Fruit fly (Drosophila melanogaster): Measurements from ENCODE around the gene MKP-4.

Gene MKP-4

dm6 chrX:19622924-19623323 is at the start of gene MKP-4, which contains the start of gene Naa20A:
Gene MKP-4 (plus strand): TSS chrX:19623114.
Gene Naa20A (minus strand): TSS chrX:19623074.
- TF ChIP-seq insv (optimal IDR thresholded peaks at IDR 0.05), result no peak
- no peak for TF ChIP-seq ttk (optimal IDR thresholded peaks at IDR 0.05)
- TF ChIP-seq Myc (optimal IDR thresholded peaks at IDR 0.05), result no peak
- TF ChIP-seq h (optimal IDR thresholded peaks at IDR 0.05), result no peak
- TF ChIP-seq Sin3A (optimal IDR thresholded peaks at IDR 0.05), result no peak
- no peak for TF ChIP-seq psq (optimal IDR thresholded peaks at IDR 0.05)

- no peak for TF ChIP-seq Myc (optimal IDR thresholded peaks at IDR 0.05)
- TF ChIP-seq insv (optimal IDR thresholded peaks at IDR 0.05), result no peak
- no peak for TF ChIP-seq psq (optimal IDR thresholded peaks at IDR 0.05)
- no peak for TF ChIP-seq ttk (optimal IDR thresholded peaks at IDR 0.05)
- no peak for TF ChIP-seq h (optimal IDR thresholded peaks at IDR 0.05)
- no peak for TF ChIP-seq Sin3A (optimal IDR thresholded peaks at IDR 0.05)
These were observed 49.2 kb upstream of the MKP-4 start for dm6 chrX:19573687-19574086.

- TF ChIP-seq insv (optimal IDR thresholded peaks at IDR 0.05) (no peak), ttk (optimal IDR thresholded peaks at IDR 0.05) (peak; percentile 6)
These were observed 44.8 kb upstream of the MKP-4 start for dm6 chrX:19577940-19578632.

- TF ChIP-seq Myc (optimal IDR thresholded peaks at IDR 0.05) (no peak), Sin3A (optimal IDR thresholded peaks at IDR 0.05) (no peak), insv (optimal IDR thresholded peaks at IDR 0.05) (no peak), h (optimal IDR thresholded peaks at IDR 0.05) (no peak), ttk (optimal IDR thresholded peaks at IDR 0.05) (no peak), psq (optimal IDR thresholded peaks at IDR 0.05) (no peak)
These were observed 43.8 kb upstream of the MKP-4 start for dm6 chrX:19578908-19579647.

dm6 chrX:19579648-19580301 is 43.1 kb upstream of the MKP-4 start, which contains the start of gene Tao:
Gene Tao (minus strand): TSS chrX:19579800.
- TF ChIP-seq insv (optimal IDR thresholded peaks at IDR 0.05) (no peak), h (optimal IDR thresholded peaks at IDR 0.05) (no peak), ttk (optimal IDR thresholded peaks at IDR 0.05) (no peak), Myc (optimal IDR thresholded peaks at IDR 0.05) (no peak), psq (optimal IDR thresholded peaks at IDR 0.05) (no peak), Sin3A (optimal IDR thresholded peaks at IDR 0.05) (no peak)

- TF ChIP-seq Sin3A (optimal IDR thresholded peaks at IDR 0.05), result no peak
- TF ChIP-seq h (optimal IDR thresholded peaks at IDR 0.05), result no peak
These were observed 41.0 kb upstream of the MKP-4 start, which contains the start of gene CG14218 for dm6 chrX:19581881-19582280. Gene CG14218 (minus strand): TSS chrX:19581981.

- TF ChIP-seq psq (optimal IDR thresholded peaks at IDR 0.05) (no peak), Sin3A (optimal IDR thresholded peaks at IDR 0.05) (no peak), h (optimal IDR thresholded peaks at IDR 0.05) (no peak), ttk (optimal IDR thresholded peaks at IDR 0.05) (no peak), Myc (optimal IDR thresholded peaks at IDR 0.05) (no peak), insv (optimal IDR thresholded peaks at IDR 0.05) (no peak)
These were observed 40.2 kb upstream of the MKP-4 start for dm6 chrX:19582732-19583131.

- TF ChIP-seq ttk (optimal IDR thresholded peaks at IDR 0.05) (no peak), h (optimal IDR thresholded peaks at IDR 0.05) (no peak), psq (optimal IDR thresholded peaks at IDR 0.05) (no peak), insv (optimal IDR thresholded peaks at IDR 0.05) (no peak), Myc (optimal IDR thresholded peaks at IDR 0.05) (no peak), Sin3A (optimal IDR thresholded peaks at IDR 0.05) (no peak)
These were observed 39.6 kb upstream of the MKP-4 start, which contains the start of gene CG14204 for dm6 chrX:19583317-19583716. Gene CG14204 (plus strand): TSS chrX:19583617.

dm6 chrX:19585142-19585541 is 37.8 kb upstream of the MKP-4 start:
- TF ChIP-seq Myc (optimal IDR thresholded peaks at IDR 0.05) (no peak), Sin3A (optimal IDR thresholded peaks at IDR 0.05) (no peak), ttk (optimal IDR thresholded peaks at IDR 0.05) (no peak), insv (optimal IDR thresholded peaks at IDR 0.05) (no peak), psq (optimal IDR thresholded peaks at IDR 0.05) (no peak), h (optimal IDR thresholded peaks at IDR 0.05) (no peak)

- no peak for TF ChIP-seq h (optimal IDR thresholded peaks at IDR 0.05)
- no peak for TF ChIP-seq Myc (optimal IDR thresholded peaks at IDR 0.05)
- TF ChIP-seq psq (optimal IDR thresholded peaks at IDR 0.05), result no peak
- TF ChIP-seq insv (optimal IDR thresholded peaks at IDR 0.05), result no peak
- no peak for TF ChIP-seq Sin3A (optimal IDR thresholded peaks at IDR 0.05)
- no peak for TF ChIP-seq ttk (optimal IDR thresholded peaks at IDR 0.05)
These were observed 32.8 kb upstream of the MKP-4 start, which contains the start of gene CG14219 for dm6 chrX:19590070-19590469. Gene CG14219 (minus strand): TSS chrX:19590170.

- no peak for TF ChIP-seq ttk (optimal IDR thresholded peaks at IDR 0.05)
- TF ChIP-seq h (optimal IDR thresholded peaks at IDR 0.05), result no peak
- TF ChIP-seq Sin3A (optimal IDR thresholded peaks at IDR 0.05), result no peak
- TF ChIP-seq insv (optimal IDR thresholded peaks at IDR 0.05), result no peak
- TF ChIP-seq psq (optimal IDR thresholded peaks at IDR 0.05), result no peak
- no peak for TF ChIP-seq Myc (optimal IDR thresholded peaks at IDR 0.05)
These were observed 32.3 kb upstream of the MKP-4 start for dm6 chrX:19590579-19590978.

dm6 chrX:19592309-19592708 is 30.6 kb upstream of the MKP-4 start, which contains the start of gene CG14205:
Gene CG14205 (plus strand): TSS chrX:19592609.
- TF ChIP-seq Myc (optimal IDR thresholded peaks at IDR 0.05) (no peak), insv (optimal IDR thresholded peaks at IDR 0.05) (no peak), h (optimal IDR thresholded peaks at IDR 0.05) (no peak), psq (optimal IDR thresholded peaks at IDR 0.05) (no peak), Sin3A (optimal IDR thresholded peaks at IDR 0.05) (no peak), ttk (optimal IDR thresholded peaks at IDR 0.05) (no peak)
